Fruit fly (Drosophila melanogaster) whole organism, adult: Measurements from ENCODE around the gene CG7810.

Source experiments
- CG12768 ChIP-seq: fragments of 200-800 bp; sonication (Bioruptor generic); optimal IDR thresholded peaks from 2 replicates; lab custom pipeline; 2017; ENCODE audit warnings: missing biosample characterization, missing genetic modification characterization, mild to moderate bottlenecking, moderate library complexity, missing genetic modification reagents
- CG33017 ChIP-seq: fragments of 200-800 bp; sonication (Bioruptor generic); optimal IDR thresholded peaks from 2 replicates; lab custom pipeline; 2018; ENCODE audit warnings: missing biosample characterization, mild to moderate bottlenecking, missing genetic modification characterization, moderate library complexity
- Crg-1 ChIP-seq: fragments of 200-800 bp; sonication (Bioruptor generic); optimal IDR thresholded peaks from 2 replicates; lab custom pipeline; 2016; ENCODE audit warnings: missing biosample characterization, missing genetic modification characterization
- kay ChIP-seq: fragments of 200-800 bp; sonication (Bioruptor generic); peaks from one replicate; lab custom pipeline; 2016; ENCODE audit warnings: missing biosample characterization, missing genetic modification characterization, borderline replicate concordance

DNA sequence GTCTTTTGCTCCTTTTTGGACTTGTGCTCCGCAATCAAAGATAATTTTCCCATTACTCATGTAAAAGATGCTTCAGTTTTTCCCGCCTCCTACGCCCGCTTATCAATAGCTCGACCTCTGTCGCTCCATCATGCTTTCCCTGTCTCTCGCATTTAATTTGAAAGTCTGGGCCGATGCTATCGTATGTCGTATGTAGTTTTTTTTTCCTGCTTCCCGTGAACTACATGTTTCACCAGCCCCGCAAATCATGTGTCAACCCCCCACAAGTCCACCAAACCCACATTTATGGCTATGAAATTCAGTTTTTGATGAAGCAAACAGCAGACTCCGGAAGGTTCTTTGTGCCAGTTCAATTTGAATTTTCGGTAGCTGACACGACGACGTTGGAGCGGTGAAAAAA, 31.4 kb upstream of the CG7810 start, which contains the start of gene CG14273:
- TF ChIP-seq kay (GFP tag; lab: Kevin White, UChicago), result no peak
- TF ChIP-seq Crg-1 (GFP tag; lab: Kevin White, UChicago), result no peak
- TF ChIP-seq CG33017 (tag; lab: Kevin White, UChicago), result no peak
- TF ChIP-seq CG12768, result no peak
